Worm (Caenorhabditis elegans): ENCODE measurements around the gene ant-1.1.

ant-1.1 gene

DNA sequence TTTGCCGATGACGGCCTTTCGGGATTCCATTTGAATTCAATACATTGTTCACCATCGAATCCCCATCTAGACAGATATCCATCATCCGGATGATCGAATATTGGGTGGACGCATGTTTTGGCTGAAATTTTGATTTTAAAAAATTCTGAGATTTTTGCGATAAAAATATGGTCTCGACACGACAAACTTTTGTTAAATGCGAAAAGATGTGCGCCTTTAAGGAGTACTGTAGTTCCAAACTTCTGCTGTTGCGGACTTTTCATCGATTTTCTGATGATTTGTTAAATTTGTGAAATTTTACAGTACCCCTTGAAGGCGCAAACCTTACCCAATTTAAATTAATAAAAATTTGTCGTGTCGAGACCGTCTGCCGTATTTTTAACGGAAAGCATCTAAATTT, 35.1 kb upstream of the ant-1.1 start:
- TF ChIP-seq nhr-43 (tag; optimal IDR thresholded peaks at IDR 0.05; ENCODE audit: poor library complexity, severe bottlenecking) (no peak), mml-1 (tag; optimal IDR thresholded peaks at IDR 0.05) (no peak), lin-39 (tag; optimal IDR thresholded peaks at IDR 0.05) (no peak), ama-1 (optimal IDR thresholded peaks at IDR 0.05) (peak; percentile 37), egl-27 (tag; optimal IDR thresholded peaks at IDR 0.05) (no peak), hmg-11 (tag; optimal IDR thresholded peaks at IDR 0.05) (no peak)

DNA sequence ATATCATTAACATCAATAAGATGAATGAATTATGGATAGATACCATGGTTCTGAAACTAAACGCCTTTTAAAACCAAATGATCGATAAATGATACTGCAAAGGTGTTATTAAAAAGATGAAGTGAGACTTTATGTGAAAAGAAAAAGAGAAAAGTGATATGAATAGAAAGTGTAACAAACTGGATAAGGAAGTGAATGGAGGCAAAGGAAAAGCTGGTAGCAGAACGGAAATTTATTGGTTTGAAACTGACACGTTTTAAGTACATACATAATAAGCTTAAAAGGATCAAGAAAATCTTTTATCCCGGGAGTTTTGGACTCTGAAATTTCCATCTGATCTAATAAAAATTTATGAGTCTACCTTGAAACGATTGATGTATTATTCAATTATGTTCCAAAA, 33.3 kb upstream of the ant-1.1 start, which contains the start of gene bli-5:
Gene bli-5, minus strand, starts transcription at position 101 of the 400 bp plus-strand sequence.
- TF ChIP-seq ceh-9 (tag; optimal IDR thresholded peaks at IDR 0.05) = no peak
- TF ChIP-seq mml-1 (tag; optimal IDR thresholded peaks at IDR 0.05) = no peak
- TF ChIP-seq fos-1 (tag; optimal IDR thresholded peaks at IDR 0.05) = no peak
- TF ChIP-seq nhr-11 (tag; optimal IDR thresholded peaks at IDR 0.05) = no peak
- TF ChIP-seq nhr-77 (tag; optimal IDR thresholded peaks at IDR 0.05) = no peak
- TF ChIP-seq elt-2 (tag; optimal IDR thresholded peaks at IDR 0.05) = no peak
- TF ChIP-seq tbx-2 (tag; optimal IDR thresholded peaks at IDR 0.05) = no peak

DNA sequence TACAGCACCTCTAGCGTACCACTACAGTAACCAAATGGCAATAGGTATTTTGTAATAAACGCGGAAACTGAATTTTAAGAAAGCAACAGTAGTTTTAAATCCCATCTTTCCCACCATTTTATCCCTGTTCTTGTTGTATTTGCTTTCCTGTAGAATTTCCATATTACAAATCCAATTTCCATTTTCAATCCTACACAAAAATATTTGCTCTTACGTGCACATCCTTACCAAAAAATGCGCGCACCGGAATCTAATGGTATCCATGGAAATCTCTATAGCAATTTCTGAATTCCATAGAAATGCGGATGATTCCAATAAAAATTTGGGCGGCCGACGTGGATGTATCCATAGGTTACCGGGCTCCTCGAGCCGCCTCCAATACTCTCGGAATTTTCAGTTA, 32.8 kb upstream of the ant-1.1 start, which contains the start of gene trf-1:
Gene trf-1, plus strand, starts transcription at position 301 of the 400 bp plus-strand sequence.
- TF ChIP-seq elt-2 (tag; optimal IDR thresholded peaks at IDR 0.05) (no peak), elt-1 (tag; optimal IDR thresholded peaks at IDR 0.05) (no peak), nhr-76 (tag; optimal IDR thresholded peaks at IDR 0.05) (no peak), nhr-12 (tag; optimal IDR thresholded peaks at IDR 0.05) (no peak), snpc-4 (tag; optimal IDR thresholded peaks at IDR 0.05) (no peak), unc-62 (GFP tag; optimal IDR thresholded peaks at IDR 0.05) (no peak), nhr-67 (tag; optimal IDR thresholded peaks at IDR 0.05) (no peak), ama-1 (optimal IDR thresholded peaks at IDR 0.05) (no peak), egl-27 (tag; optimal IDR thresholded peaks at IDR 0.05) (no peak), ceh-9 (tag; optimal IDR thresholded peaks at IDR 0.05) (no peak), egl-5 (tag; optimal IDR thresholded peaks at IDR 0.05) (no peak), R02D3.7 (tag; optimal IDR thresholded peaks at IDR 0.05) (no peak)

DNA sequence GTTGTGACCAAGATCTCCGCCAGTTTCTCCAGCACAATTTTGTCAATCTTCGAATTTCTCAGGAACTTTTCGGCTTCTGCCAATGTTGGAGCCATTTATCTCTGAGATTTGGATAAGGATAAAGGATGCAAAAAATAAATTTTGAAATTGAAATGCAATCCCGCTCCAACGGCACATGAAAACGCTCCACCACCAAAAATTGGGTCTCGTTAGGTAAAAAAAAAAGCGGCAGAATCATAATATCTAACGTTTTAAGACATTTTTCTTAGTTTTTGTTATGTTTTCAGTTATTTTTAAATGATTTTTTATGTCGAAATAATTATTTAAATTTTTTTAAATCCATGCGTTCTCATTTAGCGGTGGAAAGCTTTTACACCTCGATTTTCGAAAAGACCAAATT, 28.6 kb upstream of the ant-1.1 start, which contains the start of gene F45G2.7:
Gene F45G2.7, minus strand, starts transcription at position 101 of the 400 bp plus-strand sequence.
- TF ChIP-seq ceh-82 (tag; optimal IDR thresholded peaks at IDR 0.05) (no peak), nhr-28 (tag; optimal IDR thresholded peaks at IDR 0.05) (no peak)

DNA sequence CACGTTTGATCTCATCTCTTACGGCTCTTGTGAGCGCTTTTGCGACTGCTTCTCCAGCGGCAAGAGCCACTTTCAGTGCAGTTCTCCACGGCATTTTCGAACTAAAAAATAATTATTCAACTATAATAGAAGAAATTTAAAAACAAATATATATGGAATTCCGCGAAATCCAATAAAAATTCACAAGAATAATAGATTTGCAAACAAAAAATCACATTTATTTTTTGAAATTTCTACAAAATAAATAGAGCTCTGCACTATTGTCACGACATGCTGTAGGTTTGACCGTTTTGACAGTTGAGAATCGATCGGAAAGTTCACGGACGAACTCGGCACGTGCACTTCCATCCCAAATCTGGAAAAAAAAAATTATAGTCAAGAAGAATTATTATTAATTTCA, 27.4 kb upstream of the ant-1.1 start, which contains the start of gene F45G2.8:
Gene F45G2.8, minus strand, starts transcription at position 101 of the 400 bp plus-strand sequence.
- TF ChIP-seq nhr-23 (tag; optimal IDR thresholded peaks at IDR 0.05) (no peak), snpc-4 (tag; optimal IDR thresholded peaks at IDR 0.05) (no peak), fos-1 (tag; optimal IDR thresholded peaks at IDR 0.05) (no peak), mdl-1 (tag; optimal IDR thresholded peaks at IDR 0.05) (no peak), ZK546.5 (tag; optimal IDR thresholded peaks at IDR 0.05) (no peak), ztf-4 (tag; optimal IDR thresholded peaks at IDR 0.05) (no peak), elt-1 (tag; optimal IDR thresholded peaks at IDR 0.05) (no peak), skn-1 (tag; optimal IDR thresholded peaks at IDR 0.05) (no peak), nhr-11 (tag; optimal IDR thresholded peaks at IDR 0.05) (no peak), nhr-43 (tag; optimal IDR thresholded peaks at IDR 0.05; ENCODE audit: poor library complexity, severe bottlenecking) (no peak), pha-4 (tag; optimal IDR thresholded peaks at IDR 0.05) (no peak), ceh-82 (tag; optimal IDR thresholded peaks at IDR 0.05) (no peak), elt-2 (tag; optimal IDR thresholded peaks at IDR 0.05) (no peak), zag-1 (tag; optimal IDR thresholded peaks at IDR 0.05) (no peak), jun-1 (tag; optimal IDR thresholded peaks at IDR 0.05) (no peak), aly-2 (tag; optimal IDR thresholded peaks at IDR 0.05) (no peak), eor-1 (tag; optimal IDR thresholded peaks at IDR 0.05) (no peak)

DNA sequence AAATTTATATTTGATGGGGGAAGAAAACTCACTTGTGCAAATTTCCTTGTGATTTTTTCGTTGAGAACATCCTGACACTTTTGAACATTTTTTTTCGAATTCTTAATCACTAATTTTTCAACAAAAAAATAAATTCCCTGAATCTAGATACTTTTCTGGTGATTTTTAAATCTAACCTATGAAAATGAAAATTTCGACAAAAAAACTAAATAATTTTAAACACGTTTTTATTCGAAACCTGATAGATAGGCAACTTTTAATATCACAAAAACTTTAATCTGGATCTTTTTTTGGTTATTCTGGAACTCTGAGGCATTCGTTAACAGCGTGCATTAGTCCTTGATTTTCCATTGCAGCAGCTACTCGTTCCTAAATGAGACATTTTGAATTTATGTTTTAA, 26.1 kb upstream of the ant-1.1 start, which contains the start of gene F45G2.9:
Gene F45G2.9, minus strand, starts transcription at position 101 of the 400 bp plus-strand sequence.
- TF ChIP-seq nhr-43 (tag; optimal IDR thresholded peaks at IDR 0.05; ENCODE audit: poor library complexity, severe bottlenecking) = no peak
- no peak for TF ChIP-seq mdl-1 (tag; optimal IDR thresholded peaks at IDR 0.05)
- TF ChIP-seq skn-1 (tag; optimal IDR thresholded peaks at IDR 0.05) = no peak
- TF ChIP-seq snpc-4 (tag; optimal IDR thresholded peaks at IDR 0.05) = no peak
- no peak for TF ChIP-seq ama-1 (optimal IDR thresholded peaks at IDR 0.05)
- no peak for TF ChIP-seq tbx-2 (tag; optimal IDR thresholded peaks at IDR 0.05)
- TF ChIP-seq nhr-77 (tag; optimal IDR thresholded peaks at IDR 0.05) = no peak
- TF ChIP-seq fkh-2 (tag; optimal IDR thresholded peaks at IDR 0.05) = no peak
- TF ChIP-seq sea-2 (GFP tag; optimal IDR thresholded peaks at IDR 0.05) = no peak
